Worm (Caenorhabditis elegans): ENCODE measurements around the gene K03H6.5.

DNA sequence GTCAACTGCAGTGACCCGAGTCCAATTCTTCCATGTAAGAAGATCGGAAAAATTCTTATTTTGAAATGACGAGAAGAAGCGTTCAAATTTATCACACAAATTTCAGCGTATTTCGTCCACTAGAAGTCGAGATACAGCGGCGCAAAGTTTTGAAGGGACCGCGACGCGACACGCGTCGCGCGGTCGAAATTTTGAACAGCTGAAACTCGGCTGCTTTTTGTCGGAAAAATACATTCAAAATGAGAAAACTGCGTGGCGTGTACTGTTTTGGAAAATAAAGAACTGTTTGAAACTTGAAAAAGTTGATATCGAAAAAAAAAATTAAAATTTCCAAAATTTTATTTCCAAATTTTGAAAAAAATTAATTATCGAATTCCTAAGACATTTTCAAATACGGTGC is 23.3 kb downstream of the K03H6.5 start:
- TF ChIP-seq ceh-9 (tag; optimal IDR thresholded peaks at IDR 0.05) (no peak), fkh-6 (tag; optimal IDR thresholded peaks at IDR 0.05) (no peak), pqm-1 (tag; optimal IDR thresholded peaks at IDR 0.05) (no peak), rnt-1 (tag; optimal IDR thresholded peaks at IDR 0.05) (no peak), ets-4 (tag; optimal IDR thresholded peaks at IDR 0.05) (no peak), T23F11.4 (GFP tag; optimal IDR thresholded peaks at IDR 0.05) (no peak), ceh-48 (tag; optimal IDR thresholded peaks at IDR 0.05) (no peak), nhr-11 (tag; optimal IDR thresholded peaks at IDR 0.05) (no peak), ama-1 (optimal IDR thresholded peaks at IDR 0.05) (no peak), elt-2 (tag; optimal IDR thresholded peaks at IDR 0.05) (no peak)
